Worm (Caenorhabditis elegans) whole organism, L4/young adult: ENCODE measurements around the gene K09H11.6.

Experiments
- W03F9.2 ChIP-seq: fragments of 150-350 bp; optimal IDR thresholded peaks from 2 replicates; lab custom pipeline; 2014; ENCODE audit warnings: missing biosample characterization, missing genetic modification characterization
- dao-5 ChIP-seq: sonication (generic microtip); optimal IDR thresholded peaks from 2 replicates; lab custom pipeline; 2016; ENCODE audit warnings: missing genotype, missing genetic modification characterization, moderate library complexity, missing compliant biosample characterization
- him-1 ChIP-seq: sonication (generic microtip); optimal IDR thresholded peaks from 2 replicates; lab custom pipeline; 2016; ENCODE audit warnings: missing genotype, missing genetic modification reagents, missing genetic modification characterization, missing compliant biosample characterization

K09H11.6 gene

DNA sequence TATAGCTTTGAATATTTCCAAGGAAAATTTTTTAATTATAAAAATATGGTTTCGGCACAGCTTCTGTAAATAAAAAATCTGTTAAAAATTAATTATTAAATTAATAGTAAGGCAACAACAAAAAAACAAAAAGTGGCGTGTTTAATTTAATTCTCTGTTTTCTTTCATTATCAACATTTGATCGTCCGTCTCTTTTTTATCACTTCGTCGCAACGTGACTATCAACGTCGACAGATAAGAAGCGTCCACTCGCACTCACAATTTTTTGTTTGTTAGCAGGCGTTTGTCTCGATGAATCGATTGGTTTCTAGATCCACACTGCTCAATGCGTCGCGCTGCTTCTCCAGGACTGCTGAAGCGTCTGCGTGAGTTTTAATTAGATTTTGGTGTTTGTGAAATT, 23.3 kb downstream of the K09H11.6 start, which contains the start of gene gcst-1:
TSS of gene gcst-1 (plus strand) at position 277 of the 400 bp plus-strand sequence.
- TF ChIP-seq him-1 (tag; lab: Kevin White, UChicago) (no peak), W03F9.2 (tag; lab: Kevin White, UChicago) (no peak), dao-5 (tag; lab: Kevin White, UChicago) (no peak)

DNA sequence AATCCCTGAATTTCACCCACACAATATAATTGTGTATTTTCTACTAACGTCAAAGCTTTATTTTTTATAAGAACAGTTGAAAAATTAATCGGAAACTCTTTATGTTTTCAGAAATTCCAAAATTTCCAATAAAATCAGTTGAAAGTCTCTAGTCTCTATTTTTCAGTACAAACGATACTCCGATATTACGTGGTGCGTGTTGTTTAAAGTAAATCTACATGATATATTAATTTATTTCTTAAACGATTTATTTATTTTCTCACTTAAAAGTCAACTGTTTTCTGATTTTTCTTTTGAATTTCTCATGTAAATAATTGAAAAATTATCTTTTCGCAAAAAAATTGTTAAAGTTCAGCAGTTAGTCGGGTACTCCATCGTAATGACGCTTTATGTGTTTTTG, 23.8 kb downstream of the K09H11.6 start:
- TF ChIP-seq W03F9.2 (tag; lab: Kevin White, UChicago), result no peak
- TF ChIP-seq dao-5 (tag; lab: Kevin White, UChicago), result no peak
- TF ChIP-seq him-1 (tag; lab: Kevin White, UChicago), result no peak

DNA sequence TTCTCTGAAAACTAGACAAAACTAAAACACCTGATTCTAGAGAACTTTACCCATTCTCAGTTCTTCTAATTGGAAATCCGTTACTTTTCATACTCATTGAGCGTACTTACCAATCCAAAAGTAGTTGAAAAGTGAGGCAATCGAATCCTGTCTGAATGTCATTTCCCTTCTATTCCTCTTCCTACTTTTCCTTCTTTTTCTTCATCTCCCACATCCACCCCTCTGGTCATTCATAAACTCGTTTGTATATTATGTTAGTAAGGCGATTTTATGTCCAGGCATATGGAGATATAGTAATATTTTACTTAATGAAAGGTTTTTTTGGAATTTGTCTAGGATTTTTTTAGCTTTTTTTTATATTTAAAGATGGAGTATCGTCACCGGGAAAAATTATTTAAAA, 27.6 kb downstream of the K09H11.6 start:
- TF ChIP-seq W03F9.2 (tag; lab: Kevin White, UChicago), result no peak
- no peak for TF ChIP-seq him-1 (tag; lab: Kevin White, UChicago)
- TF ChIP-seq dao-5 (tag; lab: Kevin White, UChicago), result no peak

DNA sequence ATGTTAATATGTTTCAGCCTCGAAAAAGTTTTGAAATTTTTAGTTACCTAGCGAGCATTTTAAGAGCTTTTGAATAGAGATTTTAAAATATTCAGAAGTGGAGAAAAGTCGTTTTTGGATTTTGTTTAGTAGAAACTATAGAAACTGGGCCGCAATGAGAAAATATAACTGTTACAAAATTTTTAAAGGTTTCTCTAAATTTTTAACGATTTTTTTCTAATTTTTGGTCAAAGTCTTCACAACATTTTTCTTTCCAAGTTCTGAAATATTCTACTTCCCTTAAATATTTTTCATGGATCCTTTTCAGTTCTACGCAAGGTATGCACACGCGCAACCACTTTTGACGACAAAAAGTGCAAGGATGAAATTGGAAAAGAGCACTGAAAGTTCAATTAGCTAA, 30.5 kb downstream of the K09H11.6 start, which contains the start of gene peli-1:
TSS of gene peli-1 (plus strand) at position 301 of the 400 bp plus-strand sequence.
- TF ChIP-seq dao-5 (tag; lab: Kevin White, UChicago) (no peak), him-1 (tag; lab: Kevin White, UChicago) (no peak), W03F9.2 (tag; lab: Kevin White, UChicago) (no peak)

DNA sequence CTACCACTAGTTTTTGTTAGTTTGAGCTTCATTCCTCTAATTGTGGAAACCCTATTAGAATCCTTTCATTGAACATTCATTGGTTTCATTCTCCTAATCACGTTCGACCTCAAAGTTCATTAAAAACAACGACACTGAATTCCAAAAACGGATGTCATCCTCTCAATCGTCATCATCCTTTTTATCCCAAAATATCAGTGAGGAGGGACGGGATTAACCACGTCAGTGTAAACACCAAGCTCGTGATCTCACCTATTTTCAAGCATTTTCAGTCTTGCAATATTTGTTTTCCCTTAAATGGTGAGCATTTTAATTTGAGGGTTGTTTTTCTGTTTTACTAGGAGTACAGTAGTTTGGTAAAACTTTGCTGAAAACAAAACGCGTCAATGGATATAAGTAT, 31.5 kb downstream of the K09H11.6 start:
- TF ChIP-seq dao-5 (tag; lab: Kevin White, UChicago) (no peak), W03F9.2 (tag; lab: Kevin White, UChicago) (no peak), him-1 (tag; lab: Kevin White, UChicago) (no peak)

DNA sequence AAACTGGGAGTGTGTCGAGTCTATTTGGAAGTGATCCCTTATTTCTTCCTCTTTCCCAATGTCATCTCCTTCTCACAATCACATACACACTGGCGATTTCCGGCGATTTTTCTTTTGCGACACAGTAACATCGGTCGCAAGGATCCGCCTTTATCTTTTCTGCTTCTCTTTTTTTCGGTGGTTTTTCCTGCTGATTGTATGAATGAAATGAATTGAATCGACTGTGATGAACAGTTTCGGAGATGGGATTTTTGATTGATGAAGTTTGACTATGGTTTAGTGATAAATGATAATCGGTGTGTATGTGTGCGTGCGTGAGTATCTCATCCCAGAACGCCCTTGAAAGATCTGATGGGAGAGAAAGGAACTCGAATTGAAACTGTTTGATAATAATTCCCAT, 34.9 kb downstream of the K09H11.6 start:
- no peak for TF ChIP-seq W03F9.2 (tag; lab: Kevin White, UChicago)
- no peak for TF ChIP-seq dao-5 (tag; lab: Kevin White, UChicago)
- no peak for TF ChIP-seq him-1 (tag; lab: Kevin White, UChicago)

DNA sequence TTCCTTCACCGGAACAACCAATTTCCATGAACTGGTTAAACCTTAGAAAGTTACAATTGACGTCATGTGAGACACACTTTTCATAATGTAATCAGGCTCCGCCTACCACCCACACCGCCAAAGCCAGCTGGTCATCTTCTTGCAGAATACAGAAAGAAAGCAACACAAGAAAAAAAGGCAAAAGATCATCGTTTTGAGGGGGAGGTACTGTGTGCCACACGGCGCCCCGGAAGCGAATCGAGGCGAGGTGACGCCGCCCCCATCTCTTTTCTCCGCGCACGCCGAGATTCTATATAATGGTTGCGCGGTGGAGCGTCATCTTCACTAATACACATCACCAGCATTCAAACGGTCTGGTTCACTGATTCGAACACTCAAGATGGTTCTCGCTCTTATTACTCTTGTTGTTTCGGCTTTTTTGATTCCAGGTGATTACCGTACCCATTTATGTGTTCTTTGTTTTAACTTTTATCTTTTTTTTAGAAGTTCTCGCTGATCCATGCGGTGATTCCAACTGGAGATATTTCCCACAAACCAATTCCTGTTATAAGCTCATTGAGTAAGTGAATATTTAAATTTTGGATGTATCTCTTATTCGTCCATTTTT, 36.0 kb downstream of the K09H11.6 start, which contains the start of gene clec-1:
TSS of gene clec-1 (plus strand) at position 320 of the 607 bp plus-strand sequence.
- TF ChIP-seq him-1 (tag; lab: Kevin White, UChicago) (no peak), dao-5 (tag; lab: Kevin White, UChicago) (no peak), W03F9.2 (tag; lab: Kevin White, UChicago) (no peak)

DNA sequence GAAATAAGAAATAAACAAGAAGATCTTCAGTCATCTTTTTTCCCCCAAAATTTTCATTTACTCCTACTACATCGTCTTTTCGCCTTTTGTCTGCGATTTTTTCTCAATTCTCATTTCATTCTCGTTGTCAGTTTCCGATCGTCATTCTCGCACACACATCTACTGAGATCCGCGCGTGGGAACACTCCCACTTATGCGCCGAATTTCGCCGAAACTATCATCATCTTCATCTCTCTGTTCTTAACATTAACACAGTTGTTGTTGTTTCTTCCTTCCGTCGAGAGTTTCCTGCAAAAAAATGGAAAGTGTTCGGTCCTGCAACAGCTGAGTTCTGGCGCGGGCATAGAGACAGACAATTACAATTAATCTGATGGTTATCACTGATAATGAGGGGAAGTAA, 38.4 kb downstream of the K09H11.6 start:
- TF ChIP-seq him-1 (tag; lab: Kevin White, UChicago), result no peak
- no peak for TF ChIP-seq W03F9.2 (tag; lab: Kevin White, UChicago)
- TF ChIP-seq dao-5 (tag; lab: Kevin White, UChicago), result no peak

DNA sequence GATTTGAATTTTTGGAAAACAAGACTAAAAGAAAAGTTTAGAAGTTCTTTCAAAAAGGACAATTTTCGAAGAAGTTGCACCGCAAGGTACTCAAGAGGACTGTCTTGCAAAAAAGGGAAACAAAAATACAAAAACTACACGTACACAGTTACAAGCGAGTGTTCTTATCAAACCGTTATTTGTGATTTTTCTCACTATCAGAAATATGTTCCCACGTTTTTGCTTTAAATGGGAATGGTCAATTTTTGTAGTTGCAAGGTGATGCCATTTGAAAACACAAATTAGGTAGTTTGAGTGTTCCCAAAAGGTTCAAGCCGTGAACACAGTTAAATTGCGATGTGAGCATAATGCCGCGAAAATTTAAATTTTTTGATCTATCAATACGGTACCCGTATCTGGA, 39.8 kb downstream of the K09H11.6 start:
- TF ChIP-seq W03F9.2 (tag; lab: Kevin White, UChicago) (no peak), him-1 (tag; lab: Kevin White, UChicago) (no peak), dao-5 (tag; lab: Kevin White, UChicago) (no peak)

DNA sequence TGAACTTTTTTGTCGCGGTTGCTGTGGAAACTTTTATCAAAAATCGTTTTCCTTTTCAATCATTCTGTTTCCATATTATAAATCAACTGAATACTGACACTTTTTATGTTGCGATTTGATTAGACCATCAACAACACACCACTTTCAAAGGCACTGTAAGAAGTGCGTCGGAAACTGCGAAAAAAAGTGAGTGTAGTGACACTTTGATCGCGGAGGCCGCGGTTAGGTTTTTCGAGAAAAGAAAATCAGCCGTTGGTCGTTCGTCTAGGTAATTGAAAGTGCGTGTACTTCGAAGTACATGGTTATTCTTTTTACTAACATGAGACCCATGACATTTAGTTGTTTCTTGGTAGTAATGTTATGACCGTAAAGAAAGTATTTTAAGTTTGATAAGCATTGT, 40.3 kb downstream of the K09H11.6 start:
- TF ChIP-seq W03F9.2 (tag; lab: Kevin White, UChicago) (no peak), him-1 (tag; lab: Kevin White, UChicago) (no peak), dao-5 (tag; lab: Kevin White, UChicago) (no peak)

DNA sequence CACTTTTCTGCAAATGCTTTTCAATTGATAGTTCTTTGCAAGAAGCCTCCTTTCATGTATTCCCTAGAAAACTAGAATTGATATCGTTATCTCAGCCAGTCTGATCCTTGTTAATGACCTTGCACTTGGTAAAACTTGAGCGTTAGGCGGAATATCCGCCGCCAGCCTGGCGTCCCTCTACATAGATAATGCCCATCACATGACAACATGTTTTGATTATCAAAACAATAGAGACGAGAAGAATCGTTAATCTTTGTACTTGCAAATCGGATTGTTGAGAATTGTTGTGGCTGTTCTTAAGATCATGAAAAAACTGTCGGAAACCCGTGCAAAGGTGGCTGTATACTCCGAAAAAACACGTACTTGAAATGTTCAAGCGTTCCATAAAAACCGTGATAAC, 42.4 kb downstream of the K09H11.6 start:
- no peak for TF ChIP-seq dao-5 (tag; lab: Kevin White, UChicago)
- TF ChIP-seq him-1 (tag; lab: Kevin White, UChicago), result no peak
- no peak for TF ChIP-seq W03F9.2 (tag; lab: Kevin White, UChicago)

DNA sequence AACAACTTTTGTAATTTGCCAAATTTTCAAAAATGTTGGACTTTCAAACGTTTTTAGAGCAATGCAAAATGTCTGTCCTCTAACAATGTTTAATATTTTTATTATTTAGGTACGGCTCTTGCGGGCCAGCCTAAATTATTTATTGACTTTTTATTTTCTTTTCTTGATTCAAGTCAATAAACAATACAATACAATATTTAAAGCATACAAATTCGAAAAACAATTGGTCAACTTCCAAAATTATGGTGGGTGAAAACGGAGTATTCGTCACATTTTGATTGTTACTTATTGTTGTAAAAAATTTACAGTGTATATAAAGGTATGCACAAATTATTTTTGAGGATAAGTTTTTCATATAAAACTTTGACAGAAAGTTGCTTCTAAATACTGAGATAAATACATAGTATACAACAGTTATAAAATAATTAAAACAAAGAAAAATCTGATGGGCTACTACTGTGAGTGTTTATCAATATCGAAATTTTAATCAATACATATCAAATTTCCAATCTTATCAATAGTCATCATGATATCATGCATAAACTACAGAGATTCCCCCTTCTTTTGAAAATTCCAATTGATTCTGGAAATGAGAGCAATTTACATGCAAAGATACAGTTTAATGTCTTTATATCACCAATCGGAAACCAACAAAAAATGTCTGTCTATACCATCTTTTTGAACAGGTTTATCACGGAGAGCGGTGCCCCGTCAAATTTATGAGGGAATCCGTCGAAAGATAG, 44.1 kb downstream of the K09H11.6 start, which contains the start of gene F25B4.8:
TSS of gene F25B4.8 (minus strand) at position 51 of the 743 bp plus-strand sequence.
- no peak for TF ChIP-seq dao-5 (tag; lab: Kevin White, UChicago)

DNA sequence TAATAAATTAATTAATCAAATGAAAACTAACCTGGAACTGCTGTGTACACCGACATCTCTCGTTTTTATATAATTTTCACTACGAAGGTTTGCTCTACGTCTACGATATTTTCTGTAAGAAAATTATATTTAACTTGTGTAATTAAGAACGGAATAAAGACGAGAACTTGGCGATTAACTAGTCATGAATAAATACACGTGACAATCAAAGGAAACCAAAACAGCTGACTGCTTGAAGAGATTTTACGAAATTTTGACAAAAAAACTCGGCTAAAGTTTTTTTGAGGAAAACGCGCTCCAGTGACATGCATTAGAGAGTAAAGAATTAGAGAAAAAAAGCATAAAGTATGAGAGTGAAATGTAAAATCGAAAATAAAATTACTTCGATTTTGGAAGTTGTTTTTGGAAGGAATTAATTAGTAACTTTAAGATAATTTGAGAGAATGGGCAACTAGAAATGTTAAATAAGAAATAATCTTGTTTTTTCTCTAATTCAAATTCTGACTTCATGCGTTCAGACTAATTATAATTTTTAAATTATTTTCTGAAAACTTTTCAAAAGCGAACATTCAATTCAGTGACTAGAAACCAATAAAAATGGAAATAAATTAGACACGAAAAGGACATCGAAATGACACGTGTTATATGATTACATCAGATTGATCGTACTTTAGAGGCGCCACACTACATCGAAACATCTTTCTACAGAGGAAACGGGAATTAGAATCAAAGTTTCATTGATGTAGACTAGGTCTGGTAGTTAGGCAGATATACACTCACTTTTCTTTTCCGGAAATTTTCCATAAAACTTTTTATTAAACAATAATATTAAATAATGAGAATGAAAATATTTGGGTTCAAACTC, 48.6 kb downstream of the K09H11.6 start, which contains the start of gene F25B4.7:
TSS of gene F25B4.7 (minus strand) at position 112 of the 865 bp plus-strand sequence.
- TF ChIP-seq dao-5 (tag; lab: Kevin White, UChicago) (no peak), W03F9.2 (tag; lab: Kevin White, UChicago) (no peak), him-1 (tag; lab: Kevin White, UChicago) (no peak)
